Fruit fly (Drosophila melanogaster) whole organism, embryonic: Measurements from ENCODE around the gene Fbw5.

Experiments
- Asciz ChIP-seq: fragments of 200-800 bp; sonication (Bioruptor generic); optimal IDR thresholded peaks from 2 replicates; lab custom pipeline; 2017; ENCODE audit warnings: missing biosample characterization, mild to moderate bottlenecking, missing genetic modification characterization, missing genetic modification reagents
- Atf3 ChIP-seq: fragments of 200-800 bp; sonication (Bioruptor generic); optimal IDR thresholded peaks from 3 replicates; lab custom pipeline; 2016; ENCODE audit warnings: missing biosample characterization, missing genetic modification characterization
- Blimp-1 ChIP-seq: fragments of 200-800 bp; sonication (Bioruptor generic); optimal IDR thresholded peaks from 3 replicates; lab custom pipeline; 2018; ENCODE audit warnings: missing biosample characterization, missing genetic modification characterization, mild to moderate bottlenecking, moderate library complexity, missing genetic modification reagents
- CG10565 ChIP-seq: fragments of 200-800 bp; sonication (Bioruptor generic); optimal IDR thresholded peaks from 3 replicates; lab custom pipeline; 2016; ENCODE audit warnings: missing biosample characterization, mild to moderate bottlenecking, missing genetic modification characterization
- CG10979 ChIP-seq: fragments of 200-800 bp; sonication (Bioruptor generic); optimal IDR thresholded peaks from 2 replicates; lab custom pipeline; 2018; ENCODE audit warnings: missing biosample characterization, mild to moderate bottlenecking, missing genetic modification characterization, moderate library complexity
- CG11456 ChIP-seq: fragments of 200-800 bp; sonication (Bioruptor generic); IDR thresholded peaks from 3 replicates; pipeline ENCODE4 v1.3.6; 2022; ENCODE audit warnings: missing biosample characterization, missing genetic modification characterization
- CG11560 ChIP-seq: fragments of 200-800 bp; sonication (Bioruptor generic); IDR thresholded peaks from 3 replicates; pipeline ENCODE4 v1.3.6; 2022; ENCODE audit warnings: missing biosample characterization, missing genetic modification characterization
- CG11723 ChIP-seq: fragments of 200-800 bp; sonication (Bioruptor generic); optimal IDR thresholded peaks from 2 replicates; lab custom pipeline; 2017; ENCODE audit warnings: missing biosample characterization, mild to moderate bottlenecking, missing genetic modification characterization
- CG1602 ChIP-seq: fragments of 200-800 bp; sonication (Bioruptor generic); optimal IDR thresholded peaks from 3 replicates; lab custom pipeline; 2016; ENCODE audit warnings: missing biosample characterization, missing genetic modification characterization
- CG17612 ChIP-seq: fragments of 200-800 bp; sonication (Bioruptor generic); IDR thresholded peaks from 2 replicates; pipeline ENCODE4 v1.3.6; 2022; ENCODE audit warnings: missing biosample characterization, missing genetic modification characterization
- CG18262 ChIP-seq: fragments of 200-800 bp; optimal IDR thresholded peaks from 3 replicates; lab custom pipeline; 2019; ENCODE audit warnings: missing biosample characterization, mild to moderate bottlenecking, missing genetic modification characterization, moderate library complexity
- CG32767 ChIP-seq: fragments of 200-800 bp; sonication (Bioruptor generic); IDR thresholded peaks from 2 replicates; pipeline ENCODE4 v1.3.6; 2022; ENCODE audit warnings: missing biosample characterization, missing genetic modification characterization
- CG3847 ChIP-seq: fragments of 200-800 bp; sonication (Bioruptor generic); IDR thresholded peaks from 2 replicates; pipeline ENCODE4 v1.3.6; 2022; ENCODE audit warnings: missing biosample characterization, missing genetic modification characterization
- CG3995 ChIP-seq: fragments of 200-800 bp; sonication (Bioruptor generic); optimal IDR thresholded peaks from 3 replicates; lab custom pipeline; 2016; ENCODE audit warnings: missing biosample characterization, missing genetic modification characterization
- CG4730 ChIP-seq: fragments of 200-800 bp; sonication (Bioruptor generic); IDR thresholded peaks from 2 replicates; pipeline ENCODE4 v1.3.6; 2022; ENCODE audit warnings: missing biosample characterization, missing genetic modification characterization
- CG6791 ChIP-seq: fragments of 200-800 bp; sonication (Bioruptor generic); IDR thresholded peaks from 3 replicates; pipeline ENCODE4 v1.3.6; 2022; ENCODE audit warnings: missing biosample characterization, missing genetic modification characterization; ENCODE audit not compliant: partially characterized antibody
- CG7786 ChIP-seq: fragments of 200-800 bp; sonication (Bioruptor generic); optimal IDR thresholded peaks from 2 replicates; lab custom pipeline; 2016; ENCODE audit warnings: missing biosample characterization, missing genetic modification characterization
- CG7928 ChIP-seq: fragments of 200-800 bp; sonication (Bioruptor generic); optimal IDR thresholded peaks from 2 replicates; lab custom pipeline; 2017; ENCODE audit warnings: missing biosample characterization, mild to moderate bottlenecking, missing genetic modification characterization
- CG8359 ChIP-seq: fragments of 200-800 bp; sonication (Bioruptor generic); optimal IDR thresholded peaks from 2 replicates; lab custom pipeline; 2017; ENCODE audit warnings: missing biosample characterization, mild to moderate bottlenecking, missing genetic modification characterization, borderline replicate concordance
- CG8924 ChIP-seq: fragments of 200-800 bp; optimal IDR thresholded peaks from 3 replicates; lab custom pipeline; 2019; ENCODE audit warnings: missing biosample characterization, mild to moderate bottlenecking, missing genetic modification characterization, moderate library complexity
- CG9215 ChIP-seq: fragments of 200-800 bp; sonication (Bioruptor generic); IDR thresholded peaks from 2 replicates; pipeline ENCODE4 v1.3.6; 2022; ENCODE audit warnings: missing biosample characterization, missing genetic modification characterization
- CoRest ChIP-seq: fragments of 200-800 bp; sonication (Bioruptor generic); optimal IDR thresholded peaks from 3 replicates; lab custom pipeline; 2018; ENCODE audit warnings: missing biosample characterization, mild to moderate bottlenecking, missing genetic modification characterization, moderate library complexity
- Dip3 ChIP-seq: fragments of 200-800 bp; sonication (Bioruptor generic); optimal IDR thresholded peaks from 3 replicates; lab custom pipeline; 2016; ENCODE audit warnings: missing biosample characterization, missing genetic modification characterization
- ERR ChIP-seq: fragments of 200-800 bp; sonication (Bioruptor generic); optimal IDR thresholded peaks from 2 replicates; lab custom pipeline; 2016; ENCODE audit warnings: missing biosample characterization, missing genetic modification characterization
- Gug ChIP-seq: fragments of 200-800 bp; sonication (Bioruptor generic); IDR thresholded peaks from 4 replicates; pipeline ENCODE4 v1.3.6; 2022; ENCODE audit warnings: missing biosample characterization, missing genetic modification characterization
- Hand ChIP-seq: fragments of 200-800 bp; sonication (Bioruptor generic); optimal IDR thresholded peaks from 2 replicates; lab custom pipeline; 2017; ENCODE audit warnings: mild to moderate bottlenecking, missing biosample characterization, missing genetic modification reagents, missing genetic modification characterization
- Hmr ChIP-seq: fragments of 200-800 bp; sonication (Bioruptor generic); optimal IDR thresholded peaks from 3 replicates; lab custom pipeline; 2017; ENCODE audit warnings: mild to moderate bottlenecking, missing biosample characterization, missing genetic modification reagents, missing genetic modification characterization
- Mes4 ChIP-seq: fragments of 200-800 bp; sonication (Bioruptor generic); optimal IDR thresholded peaks from 2 replicates; lab custom pipeline; 2016; ENCODE audit warnings: missing biosample characterization, missing genetic modification characterization
- NFAT ChIP-seq: fragments of 200-800 bp; sonication (Bioruptor generic); IDR thresholded peaks from 2 replicates; pipeline ENCODE4 v1.3.6; 2022; ENCODE audit warnings: missing biosample characterization, missing genetic modification characterization
- Nf-YA ChIP-seq: fragments of 200-800 bp; sonication (Bioruptor generic); IDR thresholded peaks from 2 replicates; pipeline ENCODE4 v1.3.6; 2022; ENCODE audit warnings: missing biosample characterization, missing genetic modification characterization
- Nf-YB ChIP-seq: fragments of 200-800 bp; sonication (Bioruptor generic); optimal IDR thresholded peaks from 3 replicates; lab custom pipeline; 2019; ENCODE audit warnings: missing biosample characterization, mild to moderate bottlenecking, missing genetic modification characterization, moderate library complexity
- Tbp ChIP-seq: fragments of >200 bp; optimal IDR thresholded peaks from 2 replicates; lab custom pipeline; 2018; ENCODE audit warnings: missing biosample characterization, missing genetic modification characterization
- al ChIP-seq: fragments of 200-800 bp; sonication (Bioruptor generic); IDR thresholded peaks from 2 replicates; pipeline ENCODE4 v1.3.6; 2022; ENCODE audit warnings: missing biosample characterization, missing genetic modification characterization
- btn ChIP-seq: fragments of 200-800 bp; sonication (Bioruptor generic); optimal IDR thresholded peaks from 2 replicates; lab custom pipeline; 2016; ENCODE audit warnings: missing biosample characterization, missing genetic modification characterization
- caup ChIP-seq: fragments of 200-800 bp; sonication (Bioruptor generic); optimal IDR thresholded peaks from 3 replicates; lab custom pipeline; 2017; ENCODE audit warnings: missing biosample characterization, mild to moderate bottlenecking, missing genetic modification characterization, moderate library complexity; ENCODE audit not compliant: severe bottlenecking
- dimm ChIP-seq: fragments of 200-800 bp; sonication (Bioruptor generic); IDR thresholded peaks from 2 replicates; pipeline ENCODE4 v1.3.6; 2022; ENCODE audit warnings: missing biosample characterization, missing genetic modification characterization
- en ChIP-seq: fragments of 200-800 bp; sonication (Bioruptor generic); optimal IDR thresholded peaks from 2 replicates; lab custom pipeline; 2016; ENCODE audit warnings: missing biosample characterization, missing genetic modification characterization
- gt ChIP-seq: fragments of 200-800 bp; sonication (Bioruptor generic); IDR thresholded peaks from 2 replicates; pipeline ENCODE4 v1.3.6; 2022; ENCODE audit warnings: missing biosample characterization, missing genetic modification characterization
- hb ChIP-seq: fragments of 200-800 bp; sonication (Bioruptor generic); IDR thresholded peaks from 3 replicates; pipeline ENCODE4 v1.3.6; 2022; ENCODE audit warnings: missing biosample characterization, missing genetic modification characterization; ENCODE audit not compliant: partially characterized antibody
- insv ChIP-seq, 2 experiments: fragments of 200-800 bp; sonication (Bioruptor generic); optimal IDR thresholded peaks; 3 replicates each; lab custom pipeline; 2016 to 2018; ENCODE audit warnings: missing biosample characterization in 2 of 2, missing genetic modification characterization in 2 of 2
- mam ChIP-seq: fragments of 200-800 bp; sonication (Bioruptor generic); optimal IDR thresholded peaks from 3 replicates; lab custom pipeline; 2016; ENCODE audit warnings: missing biosample characterization, missing genetic modification characterization
- mirr ChIP-seq: fragments of 200-800 bp; sonication (Bioruptor generic); optimal IDR thresholded peaks from 3 replicates; lab custom pipeline; 2018; ENCODE audit warnings: missing biosample characterization, mild to moderate bottlenecking, missing genetic modification characterization
- pan ChIP-seq, 4 experiments: fragments of >200 bp in 3 of 4; fragments of 200-800 bp in 1 of 4; sonication (Bioruptor generic) in 1 of 4; optimal IDR thresholded peaks in 3 of 4; IDR thresholded peaks in 1 of 4; 2 replicates each; pipeline versions ENCODE4 v1.3.6 to Lab custom; 2017 to 2022; ENCODE audit warnings: missing biosample characterization in 2 of 4, missing genetic modification characterization in 2 of 4, mixed read lengths in 1 of 4
- pnt ChIP-seq: fragments of 200-800 bp; sonication (Bioruptor generic); optimal IDR thresholded peaks from 3 replicates; lab custom pipeline; 2016; ENCODE audit warnings: missing biosample characterization, missing genetic modification characterization
- sima ChIP-seq: fragments of 200-800 bp; sonication (Bioruptor generic); optimal IDR thresholded peaks from 2 replicates; lab custom pipeline; 2016; ENCODE audit warnings: missing biosample characterization, missing genetic modification characterization
- ssp ChIP-seq: fragments of 200-800 bp; sonication (Bioruptor generic); IDR thresholded peaks from 2 replicates; pipeline ENCODE4 v1.3.6; 2022; ENCODE audit warnings: missing biosample characterization, missing genetic modification characterization
- tll ChIP-seq, 2 experiments: fragments of 200-800 bp in 1 of 2; fragments of >200 bp in 1 of 2; sonication (Bioruptor generic) in 1 of 2; optimal IDR thresholded peaks; 2 replicates each; lab custom pipeline; 2017 to 2019; ENCODE audit warnings: missing biosample characterization in 2 of 2, missing genetic modification characterization in 2 of 2, mild to moderate bottlenecking in 1 of 2, moderate library complexity in 1 of 2
- trem ChIP-seq: fragments of 200-800 bp; optimal IDR thresholded peaks from 3 replicates; lab custom pipeline; 2019; ENCODE audit warnings: missing biosample characterization, mild to moderate bottlenecking, missing genetic modification characterization, moderate library complexity
- vfl ChIP-seq: fragments of 200-800 bp; sonication (Bioruptor generic); optimal IDR thresholded peaks from 2 replicates; lab custom pipeline; 2016; ENCODE audit warnings: missing biosample characterization, missing genetic modification characterization
- wor ChIP-seq: fragments of 200-800 bp; sonication (Bioruptor generic); IDR thresholded peaks from 2 replicates; pipeline ENCODE4 v1.3.6; 2022; ENCODE audit warnings: missing biosample characterization, missing genetic modification characterization

The Fbw5 gene

dm6 chr2L:6047528-6048160 lies 18.1 kb downstream of the Fbw5 start, which contains the start of gene IPIP (continued):
- no peak for TF ChIP-seq tll (GFP tag; optimal IDR thresholded peaks at IDR 0.05; lab: Kevin White, UChicago)
- TF ChIP-seq CoRest (tag; lab: Kevin White, UChicago): no peak
- TF ChIP-seq trem: peak; percentile 36
- TF ChIP-seq CG9215 (GFP tag; lab: Robert Waterston, UW): peak; percentile 26; the same call in 1 of the 2 replicates
- TF ChIP-seq CG11560: no peak
- 0 out of 2 replicates have a peak, but pooled peaks have one; percentile 8 for TF ChIP-seq al (GFP tag; lab: Robert Waterston, UW)
- no peak for TF ChIP-seq CG11723 (GFP tag; lab: Kevin White, UChicago)
- TF ChIP-seq ssp (GFP tag; lab: Robert Waterston, UW): no peak
- no peak for TF ChIP-seq vfl (GFP tag; lab: Kevin White, UChicago)
- peak; percentile 52 for TF ChIP-seq mam (GFP tag; lab: Kevin White, UChicago)
- TF ChIP-seq CG8359 (GFP tag; lab: Kevin White, UChicago): no peak
- TF ChIP-seq CG7928: no peak
- TF ChIP-seq hb (GFP tag; lab: Robert Waterston, UW): peak; percentile 83
- no peak for TF ChIP-seq sima
- TF ChIP-seq CG1602 (GFP tag; lab: Kevin White, UChicago): no peak
- peak; percentile 31 for TF ChIP-seq Hmr
- TF ChIP-seq CG18262 (tag; lab: Kevin White, UChicago): peak; percentile 12
- no peak for TF ChIP-seq en (GFP tag; lab: Kevin White, UChicago)
- no peak for TF ChIP-seq CG17612 (GFP tag; lab: Robert Waterston, UW)
- no peak for TF ChIP-seq CG10565
- no peak for TF ChIP-seq Dip3
- peak; percentile 82 for TF ChIP-seq NFAT (GFP tag; lab: Robert Waterston, UW)
- TF ChIP-seq pnt (GFP tag; lab: Kevin White, UChicago): no peak
- no peak for TF ChIP-seq Atf3 (GFP tag; lab: Kevin White, UChicago)
- no peak for TF ChIP-seq Mes4
- no peak for TF ChIP-seq gt
- TF ChIP-seq ERR: no peak
- peak; percentile 58 for TF ChIP-seq mirr (GFP tag; lab: Kevin White, UChicago)
- TF ChIP-seq Hand: no peak
- TF ChIP-seq CG8924 (tag; lab: Kevin White, UChicago): peak; percentile 17
- no peak for TF ChIP-seq dimm (GFP tag; lab: Robert Waterston, UW)
- peak; percentile 39; the same call in 1 of the 2 replicates for TF ChIP-seq Nf-YA (GFP tag; lab: Robert Waterston, UW)
- TF ChIP-seq Nf-YB (GFP tag; lab: Kevin White, UChicago): no peak
- TF ChIP-seq CG6791 (GFP tag; lab: Robert Waterston, UW): peak; percentile 87
- TF ChIP-seq CG4730: no peak
- no peak for TF ChIP-seq wor (GFP tag; lab: Robert Waterston, UW)
- no peak for TF ChIP-seq CG32767 (GFP tag; lab: Robert Waterston, UW)
- TF ChIP-seq Asciz: no peak
- peak; percentile 70 for TF ChIP-seq CG3847 (GFP tag; lab: Robert Waterston, UW)
- TF ChIP-seq insv (GFP tag; optimal IDR thresholded peaks at IDR 0.05; lab: Kevin White, UChicago): no peak
- peak; percentile 19 for TF ChIP-seq Blimp-1 (GFP tag; lab: Kevin White, UChicago)
- TF ChIP-seq btn (GFP tag; lab: Kevin White, UChicago): no peak
- TF ChIP-seq CG3995 (GFP tag; lab: Kevin White, UChicago): no peak
- peak; percentile 53 for TF ChIP-seq caup (GFP tag; lab: Kevin White, UChicago)
- no peak for TF ChIP-seq Tbp
- no peak for TF ChIP-seq CG7786 (GFP tag; lab: Kevin White, UChicago)
- TF ChIP-seq CG10979 (tag; lab: Kevin White, UChicago): peak; percentile 0
- TF ChIP-seq Gug (GFP tag; lab: Robert Waterston, UW): peak; percentile 63; the same call in 1 of the 4 replicates
- TF ChIP-seq CG11456 (GFP tag; lab: Robert Waterston, UW): peak; percentile 75
- no peak for TF ChIP-seq pan (optimal IDR thresholded peaks at IDR 0.05; lab: Kevin White, UChicago)
- TF ChIP-seq pan (GFP tag; optimal IDR thresholded peaks at IDR 0.05 in 1 of 2, IDR thresholded peaks at IDR 0.05 in 1 of 2): peak in 1 of 2 experiments; percentile 43
